Fruit fly (Drosophila melanogaster) whole organism, wandering third instar larva: ENCODE data around the gene CG17272.

Experiments
- Abd-B ChIP-seq: fragments of >200 bp; optimal IDR thresholded peaks from 2 replicates; lab custom pipeline; 2017; ENCODE audit warnings: missing biosample characterization, missing genetic modification characterization
- CG32264 ChIP-seq: fragments of 200-800 bp; sonication (Bioruptor generic); optimal IDR thresholded peaks from 2 replicates; lab custom pipeline; 2016; ENCODE audit warnings: missing biosample characterization, missing genetic modification characterization
- CG9705 ChIP-seq: fragments of 200-800 bp; sonication (Bioruptor generic); optimal IDR thresholded peaks from 2 replicates; lab custom pipeline; 2018; ENCODE audit warnings: missing biosample characterization, mild to moderate bottlenecking, missing genetic modification characterization
- CrebA ChIP-seq: fragments of 200-800 bp; sonication (Bioruptor generic); optimal IDR thresholded peaks from 2 replicates; lab custom pipeline; 2016; ENCODE audit warnings: missing biosample characterization, mild to moderate bottlenecking, missing genetic modification characterization, borderline replicate concordance
- Dfd ChIP-seq: fragments of >200 bp; optimal IDR thresholded peaks from 2 replicates; lab custom pipeline; 2017; ENCODE audit warnings: missing biosample characterization, missing genetic modification characterization
- Dif ChIP-seq: fragments of 200-275, 200-300 bp; sonication (Bioruptor generic); optimal IDR thresholded peaks from 2 replicates; lab custom pipeline; 2018; ENCODE audit warnings: missing biosample characterization, missing genetic modification characterization; ENCODE audit not compliant: partially characterized antibody
- GATAd ChIP-seq: sonication (Bioruptor generic); optimal IDR thresholded peaks from 2 replicates; lab custom pipeline; 2016; ENCODE audit warnings: missing biosample characterization, missing genetic modification characterization
- HLH106 ChIP-seq: fragments of 200-800 bp; optimal IDR thresholded peaks from 3 replicates; lab custom pipeline; 2019; ENCODE audit warnings: missing biosample characterization, mild to moderate bottlenecking, missing genetic modification characterization, moderate library complexity
- Hnf4 ChIP-seq: fragments of 200-800 bp; sonication (Bioruptor generic); optimal IDR thresholded peaks from 2 replicates; lab custom pipeline; 2016; ENCODE audit warnings: missing biosample characterization, mild to moderate bottlenecking, missing genetic modification characterization
- Hr78 ChIP-seq: fragments of >200 bp; optimal IDR thresholded peaks from 2 replicates; lab custom pipeline; 2017; ENCODE audit warnings: missing biosample characterization, missing genetic modification characterization
- Hr83 ChIP-seq: fragments of 200-300 bp; sonication (Bioruptor generic); optimal IDR thresholded peaks from 2 replicates; lab custom pipeline; 2016; ENCODE audit warnings: missing biosample characterization, mild to moderate bottlenecking, missing genetic modification characterization, moderate library complexity; ENCODE audit not compliant: poor library complexity, severe bottlenecking
- Jra ChIP-seq: sonication (Bioruptor generic); optimal IDR thresholded peaks from 2 replicates; lab custom pipeline; 2016; ENCODE audit warnings: missing biosample characterization, missing genetic modification characterization
- Myc ChIP-seq: fragments of >200 bp; optimal IDR thresholded peaks from 2 replicates; lab custom pipeline; 2017
- N ChIP-seq: fragments of >200 bp; optimal IDR thresholded peaks from 2 replicates; lab custom pipeline; 2018; ENCODE audit warnings: missing biosample characterization, missing external identifiers, missing genetic modification characterization
- Rel ChIP-seq, 2 experiments: fragments of 200-800 bp; sonication (Bioruptor generic) in 1 of 2; optimal IDR thresholded peaks; 2 replicates in 1 of 2; 3 replicates in 1 of 2; lab custom pipeline; 2016 to 2019; ENCODE audit warnings: mild to moderate bottlenecking in 2 of 2, missing biosample characterization in 2 of 2, missing genetic modification characterization in 2 of 2, moderate library complexity in 1 of 2
- Sp1 ChIP-seq: fragments of 200-800 bp; sonication (Bioruptor generic); optimal IDR thresholded peaks from 3 replicates; lab custom pipeline; 2019; ENCODE audit warnings: missing biosample characterization, mild to moderate bottlenecking, missing genetic modification characterization, moderate library complexity
- Vsx2 ChIP-seq: fragments of 200-300, 225-300 bp; sonication (Bioruptor generic); optimal IDR thresholded peaks from 2 replicates; lab custom pipeline; 2018; ENCODE audit warnings: missing biosample characterization, missing genetic modification characterization; ENCODE audit not compliant: partially characterized antibody
- br ChIP-seq: fragments of 200-800 bp; sonication (Bioruptor generic); optimal IDR thresholded peaks from 2 replicates; lab custom pipeline; 2016; ENCODE audit warnings: missing biosample characterization, missing genetic modification characterization
- brk ChIP-seq: fragments of 200-800 bp; sonication (Bioruptor generic); optimal IDR thresholded peaks from 2 replicates; lab custom pipeline; 2016; ENCODE audit warnings: missing biosample characterization, mild to moderate bottlenecking, missing genetic modification characterization
- dl ChIP-seq, 2 experiments: fragments of 175-275, 200-275 bp in 1 of 2; fragments of 200-275 bp in 1 of 2; sonication (Bioruptor generic); optimal IDR thresholded peaks; lab custom pipeline; 2018; ENCODE audit warnings: mild to moderate bottlenecking in 2 of 2, missing biosample characterization in 2 of 2, missing genetic modification characterization in 2 of 2, moderate library complexity in 2 of 2; ENCODE audit not compliant: partially characterized antibody in 2 of 2, insufficient read depth in 1 of 2
- dmrt93B ChIP-seq: fragments of 200-800 bp; sonication (Bioruptor generic); optimal IDR thresholded peaks from 2 replicates; lab custom pipeline; 2018; ENCODE audit warnings: missing biosample characterization, mild to moderate bottlenecking, missing genetic modification characterization
- ey ChIP-seq: fragments of 200-800 bp; sonication (Bioruptor generic); optimal IDR thresholded peaks from 2 replicates; lab custom pipeline; 2016; ENCODE audit warnings: missing biosample characterization, missing genetic modification characterization
- foxo ChIP-seq, 2 experiments: fragments of 200-800 bp; sonication (Bioruptor generic); optimal IDR thresholded peaks; 2 replicates in 1 of 2; 3 replicates in 1 of 2; lab custom pipeline; 2016 to 2017; ENCODE audit warnings: missing biosample characterization in 2 of 2, missing genetic modification characterization in 2 of 2
- fru ChIP-seq: fragments of 200-800 bp; sonication (Bioruptor generic); optimal IDR thresholded peaks from 3 replicates; lab custom pipeline; 2016; ENCODE audit warnings: missing biosample characterization, mild to moderate bottlenecking, missing genetic modification characterization
- h ChIP-seq: fragments of 200-800 bp; sonication (Bioruptor generic); optimal IDR thresholded peaks from 3 replicates; lab custom pipeline; 2016; ENCODE audit warnings: missing biosample characterization, mild to moderate bottlenecking, missing genetic modification characterization
- jim ChIP-seq: fragments of 175-275, 200-325 bp; sonication (Bioruptor generic); optimal IDR thresholded peaks from 2 replicates; lab custom pipeline; 2016; ENCODE audit warnings: missing biosample characterization, mild to moderate bottlenecking, missing genetic modification characterization
- lola ChIP-seq: fragments of >200 bp; optimal IDR thresholded peaks from 2 replicates; lab custom pipeline; 2017; ENCODE audit warnings: missing biosample characterization, missing genetic modification characterization
- pan ChIP-seq: fragments of >200 bp; optimal IDR thresholded peaks from 2 replicates; lab custom pipeline; 2017
- psq ChIP-seq: fragments of 200-800 bp; sonication (Bioruptor generic); optimal IDR thresholded peaks from 3 replicates; lab custom pipeline; 2017; ENCODE audit warnings: missing biosample characterization, mild to moderate bottlenecking, missing genetic modification characterization, moderate library complexity
- sage ChIP-seq: fragments of 200-800 bp; sonication (Bioruptor generic); optimal IDR thresholded peaks from 2 replicates; lab custom pipeline; 2016; ENCODE audit warnings: missing biosample characterization, mild to moderate bottlenecking, missing genetic modification characterization
- sv ChIP-seq: fragments of 200-800 bp; sonication (Bioruptor generic); optimal IDR thresholded peaks from 3 replicates; lab custom pipeline; 2016; ENCODE audit warnings: missing biosample characterization, missing genetic modification characterization
- tai ChIP-seq: sonication (Bioruptor generic); optimal IDR thresholded peaks from 2 replicates; lab custom pipeline; 2016; ENCODE audit warnings: missing biosample characterization, missing genetic modification characterization
- usp ChIP-seq: fragments of >200 bp; optimal IDR thresholded peaks from 2 replicates; lab custom pipeline; 2017; ENCODE audit warnings: missing biosample characterization, missing genetic modification characterization

The CG17272 gene

dm6 chr3R:20866204-20866603 lies 42.2 kb upstream of the CG17272 start, which contains the start of gene KaiR1D:
TSS of gene KaiR1D (minus strand) at chr3R:20866231.
- TF ChIP-seq usp (GFP tag; lab: Kevin White, UChicago) (no peak), Jra (GFP tag; lab: Kevin White, UChicago) (no peak), Hr78 (no peak), Sp1 (GFP tag; lab: Kevin White, UChicago) (no peak), dl (GFP tag; optimal IDR thresholded peaks at IDR 0.05; lab: Kevin White, UChicago; ENCODE audit: insufficient read depth in 1 of 2, partially characterized antibody in 2 of 2) (no peak), sv (no peak), ey (no peak), CG9705 (no peak), dmrt93B (GFP tag; lab: Kevin White, UChicago) (no peak), N (GFP tag; lab: Kevin White, UChicago) (no peak), Abd-B (no peak), pan (lab: Kevin White, UChicago) (no peak), lola (no peak), foxo (GFP tag; optimal IDR thresholded peaks at IDR 0.05; lab: Kevin White, UChicago) (no peak)
- TF ChIP-seq, all 38 proteins: peak for 0

dm6 chr3R:20859845-20860244 lies 35.8 kb upstream of the CG17272 start, which contains the start of gene Ir93a:
TSS of gene Ir93a (minus strand) at chr3R:20859945.
- TF ChIP-seq HLH106 (no peak), psq (GFP tag; lab: Kevin White, UChicago) (no peak), GATAd (GFP tag; lab: Kevin White, UChicago) (no peak)

dm6 chr3R:20850395-20851039 lies 26.5 kb upstream of the CG17272 start, which contains the start of gene RpS30:
TSS of gene RpS30 (plus strand) at chr3R:20850516.
- TF ChIP-seq fru (GFP tag; lab: Kevin White, UChicago) (peak; percentile 26), Abd-B (no peak), CrebA (GFP tag; lab: Kevin White, UChicago) (peak; percentile 13), Sp1 (GFP tag; lab: Kevin White, UChicago) (no peak), Vsx2 (no peak), Hnf4 (GFP tag; lab: Kevin White, UChicago) (peak; percentile 65), br (no peak), brk (peak; percentile 56), Myc (lab: Kevin White, UChicago) (peak; percentile 54), dmrt93B (GFP tag; lab: Kevin White, UChicago) (peak; percentile 2), N (GFP tag; lab: Kevin White, UChicago) (no peak), Hr83 (GFP tag; lab: Kevin White, UChicago) (peak; percentile 79), Jra (GFP tag; lab: Kevin White, UChicago) (peak; percentile 12), psq (GFP tag; lab: Kevin White, UChicago) (peak; percentile 5), Rel (GFP tag; optimal IDR thresholded peaks at IDR 0.05; lab: Kevin White, UChicago) (no peak), Rel (tag; optimal IDR thresholded peaks at IDR 0.05; lab: Kevin White, UChicago) (peak; percentile 12), CG9705 (peak; percentile 24), HLH106 (peak; percentile 40), tai (GFP tag; lab: Kevin White, UChicago) (no peak), ey (peak; percentile 6), h (peak; percentile 49)

dm6 chr3R:20846768-20847167 lies 22.7 kb upstream of the CG17272 start, which contains the start of gene CG15696:
TSS of gene CG15696 (plus strand) at chr3R:20847068.
- no peak for TF ChIP-seq Myc (lab: Kevin White, UChicago)
- TF ChIP-seq jim (GFP tag; lab: Kevin White, UChicago) = no peak
- no peak for TF ChIP-seq Hr83 (GFP tag; lab: Kevin White, UChicago)
- TF ChIP-seq sage (GFP tag; lab: Kevin White, UChicago) = no peak
- no peak for TF ChIP-seq brk
- no peak for TF ChIP-seq foxo (GFP tag; optimal IDR thresholded peaks at IDR 0.05; lab: Kevin White, UChicago)
- no peak for TF ChIP-seq Hnf4 (GFP tag; lab: Kevin White, UChicago)
- no peak for TF ChIP-seq Sp1 (GFP tag; lab: Kevin White, UChicago)
- no peak for TF ChIP-seq Vsx2
- TF ChIP-seq Rel (GFP tag; optimal IDR thresholded peaks at IDR 0.05; lab: Kevin White, UChicago) = no peak
- no peak for TF ChIP-seq Rel (tag; optimal IDR thresholded peaks at IDR 0.05; lab: Kevin White, UChicago)
- TF ChIP-seq fru (GFP tag; lab: Kevin White, UChicago) = no peak
- TF ChIP-seq Dif (GFP tag; lab: Kevin White, UChicago) = no peak
- TF ChIP-seq psq (GFP tag; lab: Kevin White, UChicago) = no peak
- TF ChIP-seq N (GFP tag; lab: Kevin White, UChicago) = no peak
- no peak for TF ChIP-seq Dfd (GFP tag; lab: Kevin White, UChicago)
- no peak for TF ChIP-seq GATAd (GFP tag; lab: Kevin White, UChicago)
- no peak for TF ChIP-seq HLH106
- no peak for TF ChIP-seq CG32264
- no peak for TF ChIP-seq h
- no peak for TF ChIP-seq lola
- TF ChIP-seq, all 38 proteins: peak for 0
